Fruit fly (Drosophila melanogaster): ENCODE results near the gene CG12104.

The CG12104 gene

DNA sequence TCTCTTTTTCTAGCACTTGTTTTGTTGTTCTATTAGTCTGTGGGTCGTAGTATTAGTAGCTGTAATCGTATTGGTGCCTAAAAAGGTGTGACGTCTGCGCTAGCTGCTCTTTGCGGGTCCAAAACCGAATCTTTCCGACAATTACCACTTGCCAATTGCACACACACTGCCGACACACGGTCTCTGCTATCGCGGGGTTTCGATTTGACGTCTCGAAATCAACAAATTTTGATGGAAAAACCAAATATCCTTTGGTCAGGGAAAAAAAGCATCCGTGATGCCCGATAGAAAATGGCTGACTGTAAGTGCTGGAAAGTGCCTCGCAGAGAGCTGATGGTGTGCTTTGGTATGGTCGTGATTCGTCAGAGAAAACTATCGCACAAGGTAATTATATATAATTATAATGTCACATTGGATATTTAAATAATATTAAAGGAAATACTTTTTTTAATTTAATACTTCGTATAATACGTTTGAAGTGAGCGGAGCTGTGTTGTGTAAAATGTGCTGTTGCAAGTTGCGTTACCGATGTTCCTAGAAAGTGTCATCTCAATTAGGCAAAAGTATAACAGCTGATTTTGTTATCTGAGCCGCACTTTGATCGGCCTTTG lies 44.2 kb downstream of the CG12104 start, which contains the start of the genes Pex10 and CG12099 (continued):
- peak; percentile 92 for TF ChIP-seq svp (GFP tag)
- peak; percentile 69 for TF ChIP-seq Ets21C (GFP tag; optimal IDR thresholded peaks at IDR 0.05)
- TF ChIP-seq CG3919 (GFP tag; optimal IDR thresholded peaks at IDR 0.05) = peak; percentile 84
- peak; percentile 75 for TF ChIP-seq CG11294 (GFP tag; IDR thresholded peaks at IDR 0.05)
- TF ChIP-seq CG34406 (GFP tag; optimal IDR thresholded peaks at IDR 0.05) = peak; percentile 78
- TF ChIP-seq CG8632 (GFP tag; optimal IDR thresholded peaks at IDR 0.05) = peak; percentile 81
- peak; percentile 58 for TF ChIP-seq CG1621 (tag; optimal IDR thresholded peaks at IDR 0.05)
- peak; percentile 82 for TF ChIP-seq Sox102F (GFP tag; optimal IDR thresholded peaks at IDR 0.05)
- TF ChIP-seq achi (GFP tag; optimal IDR thresholded peaks at IDR 0.05) = peak; percentile 86
- peak; percentile 83 for TF ChIP-seq CG31627 (GFP tag; optimal IDR thresholded peaks at IDR 0.05)
- peak; percentile 80 for TF ChIP-seq Sox14 (GFP tag; optimal IDR thresholded peaks at IDR 0.05)
- peak; percentile 71 for TF ChIP-seq Ets96B (tag; optimal IDR thresholded peaks at IDR 0.05)

DNA sequence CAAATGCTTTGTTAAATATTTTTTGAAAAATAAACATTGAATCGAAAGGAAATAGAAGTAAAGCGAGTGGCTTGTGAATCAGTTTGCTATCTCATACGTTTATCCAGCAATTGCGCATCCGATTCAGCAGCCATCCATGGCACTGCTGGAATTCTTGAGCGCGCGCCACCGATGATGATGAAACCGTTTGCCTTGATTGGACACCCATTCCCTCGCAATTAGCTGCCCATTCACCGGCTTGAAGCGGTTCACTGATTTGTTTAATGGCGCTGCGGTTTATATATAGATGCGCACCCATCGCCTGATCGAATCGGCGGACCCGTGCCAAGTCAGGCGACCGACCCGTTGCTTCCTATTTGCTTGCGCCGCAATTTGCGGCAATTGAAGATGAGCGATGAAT lies 49.3 kb downstream of the CG12104 start, which contains the start of gene Pcyt2:
Gene Pcyt2, plus strand, starts transcription at position 301 of the 400 bp plus-strand sequence.
- TF ChIP-seq Ets96B (tag; optimal IDR thresholded peaks at IDR 0.05) (no peak), CG4318 (GFP tag; optimal IDR thresholded peaks at IDR 0.05) (no peak), Smox (GFP tag; optimal IDR thresholded peaks at IDR 0.05) (no peak), CG8119 (GFP tag; IDR thresholded peaks at IDR 0.05) (no peak)

DNA sequence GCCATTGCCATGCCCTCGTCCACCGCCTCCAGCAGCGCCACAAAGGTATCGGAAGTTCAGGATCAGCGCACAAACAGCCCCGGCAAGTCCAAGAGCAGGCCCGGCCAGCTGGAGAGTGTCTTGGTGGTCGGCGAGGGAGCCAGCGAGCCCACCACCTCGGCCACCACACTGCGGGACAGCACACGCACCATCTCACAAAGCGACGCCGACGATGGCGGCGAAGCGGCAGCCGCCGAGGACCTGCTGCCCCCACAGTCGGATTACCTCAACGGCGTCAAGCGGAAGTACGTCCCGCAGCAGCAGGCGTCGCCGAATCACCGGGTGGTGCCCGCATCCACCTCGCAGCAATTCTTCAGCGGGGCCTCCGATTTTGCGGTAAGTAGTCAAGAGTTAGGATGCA lies 51.6 kb downstream of the CG12104 start:
- TF ChIP-seq svp (GFP tag) (peak; percentile 65), CG16779 (tag; optimal IDR thresholded peaks at IDR 0.05) (no peak)
